Fruit fly (Drosophila melanogaster) whole organism, pupa: ENCODE measurements around the gene Cyp313a1.

Source experiments
- CG32121 ChIP-seq: fragments of 200-800 bp; sonication (Bioruptor generic); IDR thresholded peaks from 2 replicates; pipeline ENCODE4 v1.3.6; 2022; ENCODE audit warnings: missing biosample characterization, missing genetic modification characterization
- CG8159 ChIP-seq: fragments of 200-800 bp; sonication (Bioruptor generic); optimal IDR thresholded peaks from 3 replicates; lab custom pipeline; 2018; ENCODE audit warnings: missing biosample characterization, mild to moderate bottlenecking, missing genetic modification characterization, moderate library complexity
- gl ChIP-seq: fragments of 200-800 bp; sonication (Bioruptor generic); optimal IDR thresholded peaks from 2 replicates; lab custom pipeline; 2018; ENCODE audit warnings: missing biosample characterization, mild to moderate bottlenecking, missing genetic modification characterization

dm6 chr3R:14516742-14517141 is 4.1 kb upstream of the Cyp313a1 start, which contains the start of gene CG34273:
- TF ChIP-seq CG8159 (tag; lab: Kevin White, UChicago) (no peak), gl (tag; lab: Kevin White, UChicago) (no peak), CG32121 (no peak)
